Worm (Caenorhabditis elegans): Measurements from ENCODE around the gene crb-3.

The crb-3 gene

DNA sequence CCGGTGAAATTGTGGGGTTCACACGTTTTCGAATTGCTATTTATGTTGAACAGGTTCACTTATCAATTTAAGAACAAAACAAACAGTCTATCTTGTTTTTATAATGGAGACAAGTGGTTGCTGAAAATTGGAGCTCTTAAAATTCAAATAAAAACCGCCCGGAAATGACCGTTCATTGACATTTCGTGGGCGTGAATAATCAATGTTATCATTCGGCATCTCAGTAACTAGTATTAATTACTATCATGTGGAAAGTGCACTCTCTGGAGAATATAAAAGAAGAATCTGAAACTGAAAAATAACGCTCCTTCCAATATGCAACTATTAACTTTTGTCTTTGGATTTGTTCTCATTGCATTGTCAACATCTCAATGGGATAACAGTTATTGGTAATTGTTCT, 35.3 kb upstream of the crb-3 start, which contains the start of gene B0563.9:
TSS of gene B0563.9 (plus strand) at position 301 of the 400 bp plus-strand sequence.
- TF ChIP-seq ceh-28 (tag; optimal IDR thresholded peaks at IDR 0.05) (no peak), ztf-11 (tag; optimal IDR thresholded peaks at IDR 0.05) (no peak), nfya-1 (tag; optimal IDR thresholded peaks at IDR 0.05; ENCODE audit: insufficient read depth) (no peak), elt-3 (tag; optimal IDR thresholded peaks at IDR 0.05) (no peak), fkh-10 (GFP tag; optimal IDR thresholded peaks at IDR 0.05) (no peak), zag-1 (tag; optimal IDR thresholded peaks at IDR 0.05) (no peak), skn-1 (tag; optimal IDR thresholded peaks at IDR 0.05) (no peak), ztf-4 (tag; optimal IDR thresholded peaks at IDR 0.05) (no peak), ceh-9 (tag; optimal IDR thresholded peaks at IDR 0.05) (no peak), pha-4 (tag; optimal IDR thresholded peaks at IDR 0.05) (no peak), elt-2 (tag; optimal IDR thresholded peaks at IDR 0.05) (no peak), ceh-16 (tag; optimal IDR thresholded peaks at IDR 0.05) (no peak), elt-1 (tag; optimal IDR thresholded peaks at IDR 0.05) (no peak), lin-15B (tag; optimal IDR thresholded peaks at IDR 0.05) (no peak), snpc-4 (tag; optimal IDR thresholded peaks at IDR 0.05) (no peak), mml-1 (tag; optimal IDR thresholded peaks at IDR 0.05) (no peak), fkh-2 (tag; optimal IDR thresholded peaks at IDR 0.05) (no peak), nhr-237 (tag; optimal IDR thresholded peaks at IDR 0.05) (no peak)

DNA sequence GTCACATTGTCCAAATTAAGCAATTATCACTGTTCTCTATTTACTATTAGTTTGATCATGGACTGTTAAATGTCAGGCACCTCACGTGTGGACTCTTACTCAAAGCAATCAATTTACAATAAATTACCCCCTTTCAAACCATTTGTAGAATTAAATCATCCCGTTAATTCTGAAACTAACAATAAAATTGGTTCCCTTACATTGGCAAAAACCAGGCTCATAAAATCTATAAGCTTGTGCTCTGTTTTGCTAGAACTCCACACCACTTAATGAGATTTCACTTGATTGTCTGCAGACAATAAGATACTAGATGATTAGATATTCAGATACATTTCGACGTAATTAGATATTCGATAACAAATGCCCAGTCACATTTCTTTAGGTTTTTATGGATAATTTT, 33.5 kb upstream of the crb-3 start:
- TF ChIP-seq daf-12 (tag; optimal IDR thresholded peaks at IDR 0.05): no peak
- TF ChIP-seq ceh-28 (tag; optimal IDR thresholded peaks at IDR 0.05): no peak
- no peak for TF ChIP-seq nhr-11 (tag; optimal IDR thresholded peaks at IDR 0.05)
- no peak for TF ChIP-seq unc-62 (GFP tag; optimal IDR thresholded peaks at IDR 0.05)
- TF ChIP-seq elt-1 (tag; optimal IDR thresholded peaks at IDR 0.05): no peak
- TF ChIP-seq mdl-1 (tag; optimal IDR thresholded peaks at IDR 0.05): no peak
- no peak for TF ChIP-seq skn-1 (tag; optimal IDR thresholded peaks at IDR 0.05)
- no peak for TF ChIP-seq pha-4 (tag; optimal IDR thresholded peaks at IDR 0.05)
- TF ChIP-seq lsy-12 (tag; optimal IDR thresholded peaks at IDR 0.05): no peak
- TF ChIP-seq lin-15B (tag; optimal IDR thresholded peaks at IDR 0.05): no peak
- TF ChIP-seq ztf-4 (tag; optimal IDR thresholded peaks at IDR 0.05): no peak
- TF ChIP-seq eor-1 (tag; optimal IDR thresholded peaks at IDR 0.05): no peak
- TF ChIP-seq elt-3 (tag; optimal IDR thresholded peaks at IDR 0.05): no peak

DNA sequence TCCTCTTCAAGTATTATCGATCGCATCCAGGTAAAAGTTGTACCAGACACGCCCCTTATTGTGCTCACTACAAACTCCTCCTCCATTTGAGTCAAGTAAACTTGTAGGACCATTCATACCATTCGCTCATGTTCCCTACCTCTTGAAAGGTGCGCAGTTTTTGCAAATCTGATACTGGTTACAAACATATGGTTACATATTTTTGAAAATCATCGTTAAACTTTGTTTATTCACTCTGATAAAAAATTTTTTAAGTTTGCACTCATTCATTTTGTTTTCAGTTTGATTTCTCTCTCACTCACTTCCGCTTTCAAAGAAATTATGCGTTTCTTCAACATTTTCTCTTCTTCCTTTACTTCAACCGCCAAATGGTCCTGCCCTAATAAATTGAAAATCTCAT, 32.3 kb upstream of the crb-3 start, which contains the start of gene B0563.1:
TSS of gene B0563.1 (plus strand) at position 301 of the 400 bp plus-strand sequence.
- TF ChIP-seq pqm-1 (tag; optimal IDR thresholded peaks at IDR 0.05) (no peak), nhr-28 (tag; optimal IDR thresholded peaks at IDR 0.05) (no peak), ztf-11 (tag; optimal IDR thresholded peaks at IDR 0.05) (no peak), nhr-11 (tag; optimal IDR thresholded peaks at IDR 0.05) (no peak), ceh-16 (tag; optimal IDR thresholded peaks at IDR 0.05) (no peak), lsy-12 (tag; optimal IDR thresholded peaks at IDR 0.05) (no peak), nhr-77 (tag; optimal IDR thresholded peaks at IDR 0.05) (no peak), fos-1 (tag; optimal IDR thresholded peaks at IDR 0.05) (no peak), nhr-23 (tag; optimal IDR thresholded peaks at IDR 0.05) (no peak), tbx-2 (tag; optimal IDR thresholded peaks at IDR 0.05) (no peak), mml-1 (tag; optimal IDR thresholded peaks at IDR 0.05) (no peak), eor-1 (tag; optimal IDR thresholded peaks at IDR 0.05) (no peak), R02D3.7 (tag; optimal IDR thresholded peaks at IDR 0.05) (no peak), zag-1 (tag; optimal IDR thresholded peaks at IDR 0.05) (no peak), ama-1 (optimal IDR thresholded peaks at IDR 0.05) (no peak), elt-1 (tag; optimal IDR thresholded peaks at IDR 0.05) (no peak), nhr-12 (tag; optimal IDR thresholded peaks at IDR 0.05) (no peak)

- TF ChIP-seq skn-1 (tag; optimal IDR thresholded peaks at IDR 0.05): no peak
- no peak for TF ChIP-seq snpc-4 (tag; optimal IDR thresholded peaks at IDR 0.05)
- no peak for TF ChIP-seq nhr-76 (tag; optimal IDR thresholded peaks at IDR 0.05)
- no peak for TF ChIP-seq nhr-11 (tag; optimal IDR thresholded peaks at IDR 0.05)
- TF ChIP-seq nhr-77 (tag; optimal IDR thresholded peaks at IDR 0.05): no peak
- TF ChIP-seq elt-2 (tag; optimal IDR thresholded peaks at IDR 0.05): no peak
- TF ChIP-seq lsy-12 (tag; optimal IDR thresholded peaks at IDR 0.05): no peak
- TF ChIP-seq nhr-237 (tag; optimal IDR thresholded peaks at IDR 0.05): no peak
- TF ChIP-seq pqm-1 (tag; optimal IDR thresholded peaks at IDR 0.05): no peak
- TF ChIP-seq ceh-9 (tag; optimal IDR thresholded peaks at IDR 0.05): no peak
- TF ChIP-seq fkh-2 (tag; optimal IDR thresholded peaks at IDR 0.05): no peak
- no peak for TF ChIP-seq lin-39 (tag; optimal IDR thresholded peaks at IDR 0.05)
- TF ChIP-seq jun-1 (tag; optimal IDR thresholded peaks at IDR 0.05): no peak
- no peak for TF ChIP-seq tbx-2 (tag; optimal IDR thresholded peaks at IDR 0.05)
- TF ChIP-seq fos-1 (tag; optimal IDR thresholded peaks at IDR 0.05): no peak
- no peak for TF ChIP-seq aly-2 (tag; optimal IDR thresholded peaks at IDR 0.05)
- no peak for TF ChIP-seq eor-1 (tag; optimal IDR thresholded peaks at IDR 0.05)
- no peak for TF ChIP-seq sea-2 (GFP tag; optimal IDR thresholded peaks at IDR 0.05)
- no peak for TF ChIP-seq mml-1 (tag; optimal IDR thresholded peaks at IDR 0.05)
- no peak for TF ChIP-seq mdl-1 (tag; optimal IDR thresholded peaks at IDR 0.05)
Observed at ce11 chrX:9172278-9172677, 31.3 kb upstream of the crb-3 start, which contains the start of gene B0563.18. Gene B0563.18 (plus strand): TSS chrX:9172578.

Measured in whole organism, L3 larva.